Fruit fly (Drosophila melanogaster) whole organism, embryonic: ENCODE data around the gene CG3222.
A peak's percentile ranks its signal among the peaks of the same experiment; 100 is the strongest.

Experiments used
- Aef1 ChIP-seq: fragments of 200-800 bp; sonication (Bioruptor generic); IDR thresholded peaks from 3 replicates; pipeline ENCODE4 v1.3.6; 2022; ENCODE audit warnings: missing biosample characterization, missing genetic modification characterization
- Asciz ChIP-seq: fragments of 200-800 bp; sonication (Bioruptor generic); optimal IDR thresholded peaks from 2 replicates; lab custom pipeline; 2017; ENCODE audit warnings: missing biosample characterization, mild to moderate bottlenecking, missing genetic modification characterization, missing genetic modification reagents
- Blimp-1 ChIP-seq: fragments of 200-800 bp; sonication (Bioruptor generic); optimal IDR thresholded peaks from 3 replicates; lab custom pipeline; 2018; ENCODE audit warnings: missing biosample characterization, missing genetic modification characterization, mild to moderate bottlenecking, moderate library complexity, missing genetic modification reagents
- CG10543 ChIP-seq: fragments of 200-800 bp; sonication (Bioruptor generic); optimal IDR thresholded peaks from 3 replicates; lab custom pipeline; 2017; ENCODE audit warnings: missing biosample characterization, mild to moderate bottlenecking, missing genetic modification characterization, moderate library complexity
- CG10565 ChIP-seq: fragments of 200-800 bp; sonication (Bioruptor generic); optimal IDR thresholded peaks from 3 replicates; lab custom pipeline; 2016; ENCODE audit warnings: missing biosample characterization, mild to moderate bottlenecking, missing genetic modification characterization
- CG12155 ChIP-seq: fragments of 200-800 bp; sonication (Bioruptor generic); optimal IDR thresholded peaks from 3 replicates; lab custom pipeline; 2016; ENCODE audit warnings: missing biosample characterization, missing genetic modification characterization
- CG12391 ChIP-seq: fragments of 200-800 bp; sonication (Bioruptor generic); optimal IDR thresholded peaks from 3 replicates; lab custom pipeline; 2018; ENCODE audit warnings: missing biosample characterization, mild to moderate bottlenecking, missing genetic modification characterization, moderate library complexity
- CG18599 ChIP-seq: fragments of 200-800 bp; sonication (Bioruptor generic); optimal IDR thresholded peaks from 3 replicates; lab custom pipeline; 2017; ENCODE audit warnings: missing biosample characterization, missing genetic modification characterization, mild to moderate bottlenecking, moderate library complexity, missing genetic modification reagents
- CG2678 ChIP-seq: fragments of 200-800 bp; sonication (Bioruptor generic); optimal IDR thresholded peaks from 3 replicates; lab custom pipeline; 2019; ENCODE audit warnings: missing biosample characterization, mild to moderate bottlenecking, missing genetic modification characterization, moderate library complexity
- CG3163 ChIP-seq: fragments of 200-800 bp; sonication (Bioruptor generic); optimal IDR thresholded peaks from 3 replicates; lab custom pipeline; 2016; ENCODE audit warnings: missing biosample characterization, missing genetic modification characterization
- CG7556 ChIP-seq: fragments of 200-800 bp; sonication (Bioruptor generic); optimal IDR thresholded peaks from 2 replicates; lab custom pipeline; 2017; ENCODE audit warnings: missing biosample characterization, mild to moderate bottlenecking, missing genetic modification characterization
- CG7839 ChIP-seq: fragments of 200-800 bp; sonication (Bioruptor generic); optimal IDR thresholded peaks from 3 replicates; lab custom pipeline; 2018; ENCODE audit warnings: missing biosample characterization, mild to moderate bottlenecking, missing genetic modification characterization, moderate library complexity
- D19B ChIP-seq: fragments of 200-800 bp; sonication (Bioruptor generic); optimal IDR thresholded peaks from 2 replicates; lab custom pipeline; 2017; ENCODE audit warnings: missing biosample characterization, mild to moderate bottlenecking, missing genetic modification characterization
- Dad ChIP-seq: fragments of 200-800 bp; sonication (Bioruptor generic); optimal IDR thresholded peaks from 3 replicates; lab custom pipeline; 2016; ENCODE audit warnings: missing biosample characterization, missing genetic modification characterization
- Dip2 ChIP-seq: fragments of 200-800 bp; sonication (Bioruptor generic); IDR thresholded peaks from 2 replicates; pipeline ENCODE4 v1.3.6; 2022; ENCODE audit warnings: missing biosample characterization, missing genetic modification characterization
- Drgx ChIP-seq: fragments of 200-800 bp; sonication (Bioruptor generic); IDR thresholded peaks from 2 replicates; pipeline ENCODE4 v1.3.6; 2022; ENCODE audit warnings: missing biosample characterization, missing genetic modification characterization
- GATAe ChIP-seq: fragments of 200-800 bp; sonication (Bioruptor generic); conservative IDR thresholded peaks from 2 replicates; pipeline ENCODE4 v1.3.6; 2022; ENCODE audit warnings: missing biosample characterization, missing genetic modification characterization
- HmgZ ChIP-seq: fragments of 200-800 bp; sonication (Bioruptor generic); optimal IDR thresholded peaks from 2 replicates; lab custom pipeline; 2018; ENCODE audit warnings: missing biosample characterization, mild to moderate bottlenecking, missing genetic modification characterization
- Hr78 ChIP-seq, 2 experiments: fragments of 200-800 bp in 1 of 2; fragments of >200 bp in 1 of 2; sonication (Bioruptor generic) in 1 of 2; optimal IDR thresholded peaks; 2 replicates each; lab custom pipeline; 2017 to 2019; ENCODE audit warnings: missing biosample characterization in 2 of 2, missing genetic modification characterization in 2 of 2, mild to moderate bottlenecking in 1 of 2, moderate library complexity in 1 of 2
- Jarid2 ChIP-seq: fragments of 200-800 bp; sonication (Bioruptor generic); optimal IDR thresholded peaks from 3 replicates; lab custom pipeline; 2017; ENCODE audit warnings: mild to moderate bottlenecking, missing biosample characterization, missing genetic modification reagents, missing genetic modification characterization
- Kr ChIP-seq: fragments of 200-800 bp; sonication (Bioruptor generic); optimal IDR thresholded peaks from 2 replicates; lab custom pipeline; 2017; ENCODE audit warnings: missing biosample characterization, mild to moderate bottlenecking, missing genetic modification characterization
- Meics ChIP-seq: fragments of 200-800 bp; sonication (Bioruptor generic); optimal IDR thresholded peaks from 2 replicates; lab custom pipeline; 2017; ENCODE audit warnings: missing biosample characterization, mild to moderate bottlenecking, missing genetic modification characterization
- Myb ChIP-seq: fragments of 200-800 bp; sonication (Bioruptor generic); optimal IDR thresholded peaks from 2 replicates; lab custom pipeline; 2016; ENCODE audit warnings: missing biosample characterization, missing genetic modification characterization
- Nf-YB ChIP-seq: fragments of 200-800 bp; sonication (Bioruptor generic); optimal IDR thresholded peaks from 3 replicates; lab custom pipeline; 2019; ENCODE audit warnings: missing biosample characterization, mild to moderate bottlenecking, missing genetic modification characterization, moderate library complexity
- PHDP ChIP-seq: fragments of 200-800 bp; sonication (Bioruptor generic); optimal IDR thresholded peaks from 3 replicates; lab custom pipeline; 2018; ENCODE audit warnings: missing biosample characterization, mild to moderate bottlenecking, missing genetic modification characterization, moderate library complexity
- Sry-δ ChIP-seq: fragments of 200-800 bp; sonication (Bioruptor generic); optimal IDR thresholded peaks from 2 replicates; lab custom pipeline; 2016; ENCODE audit warnings: missing biosample characterization, missing genetic modification characterization
- abd-A ChIP-seq: fragments of 200-800 bp; sonication (Bioruptor generic); optimal IDR thresholded peaks from 3 replicates; lab custom pipeline; 2019; ENCODE audit warnings: missing biosample characterization, mild to moderate bottlenecking, missing genetic modification characterization, moderate library complexity
- corto ChIP-seq: fragments of 200-800 bp; sonication (Bioruptor generic); optimal IDR thresholded peaks from 2 replicates; lab custom pipeline; 2016; ENCODE audit warnings: missing biosample characterization, mild to moderate bottlenecking, missing genetic modification characterization, moderate library complexity
- dysf ChIP-seq: fragments of 200-800 bp; sonication (Bioruptor generic); IDR thresholded peaks from 3 replicates; pipeline ENCODE4 v1.3.6; 2022; ENCODE audit warnings: missing biosample characterization, missing genetic modification characterization
- eyg ChIP-seq: fragments of 200-800 bp; sonication (Bioruptor generic); optimal IDR thresholded peaks from 3 replicates; lab custom pipeline; 2016; ENCODE audit warnings: missing biosample characterization, missing genetic modification characterization
- gro ChIP-seq: fragments of 200-800 bp; sonication (Bioruptor generic); optimal IDR thresholded peaks from 2 replicates; lab custom pipeline; 2016; ENCODE audit warnings: missing biosample characterization, missing genetic modification characterization
- ham ChIP-seq: fragments of 200-800 bp; sonication (Bioruptor generic); IDR thresholded peaks from 2 replicates; pipeline ENCODE4 v1.3.6; 2022; ENCODE audit warnings: missing biosample characterization, missing genetic modification characterization
- kah ChIP-seq: fragments of 200-800 bp; sonication (Bioruptor generic); optimal IDR thresholded peaks from 2 replicates; lab custom pipeline; 2018; ENCODE audit warnings: missing biosample characterization, mild to moderate bottlenecking, missing genetic modification characterization
- klu ChIP-seq: fragments of 200-800 bp; sonication (Bioruptor generic); IDR thresholded peaks from 2 replicates; pipeline ENCODE4 v1.3.6; 2022; ENCODE audit warnings: missing biosample characterization, missing genetic modification characterization
- kni ChIP-seq: fragments of 200-800 bp; sonication (Bioruptor generic); optimal IDR thresholded peaks from 3 replicates; lab custom pipeline; 2017; ENCODE audit warnings: mild to moderate bottlenecking, missing biosample characterization, missing genetic modification reagents, missing genetic modification characterization
- sc ChIP-seq, 3 experiments: fragments of >200 bp in 2 of 3; fragments of 200-800 bp in 1 of 3; sonication (Bioruptor generic) in 1 of 3; optimal IDR thresholded peaks; 2 replicates in 2 of 3; 3 replicates in 1 of 3; lab custom pipeline; 2017; ENCODE audit warnings: mild to moderate bottlenecking in 1 of 3, missing biosample characterization in 1 of 3, missing genetic modification characterization in 1 of 3, missing genetic modification reagents in 1 of 3
- sd ChIP-seq: fragments of 200-800 bp; sonication (Bioruptor generic); optimal IDR thresholded peaks from 3 replicates; lab custom pipeline; 2018; ENCODE audit warnings: missing biosample characterization, mild to moderate bottlenecking, missing genetic modification characterization, moderate library complexity
- sens ChIP-seq: fragments of 200-800 bp; sonication (Bioruptor generic); peaks from one replicate; lab custom pipeline; 2016; ENCODE audit warnings: missing biosample characterization, missing genetic modification characterization
- sna ChIP-seq: fragments of 200-800 bp; sonication (Bioruptor generic); IDR thresholded peaks from 2 replicates; pipeline ENCODE4 v1.3.6; 2022; ENCODE audit warnings: missing biosample characterization, missing genetic modification characterization; ENCODE audit not compliant: partially characterized antibody
- sqz ChIP-seq: fragments of 200-800 bp; sonication (Bioruptor generic); optimal IDR thresholded peaks from 3 replicates; lab custom pipeline; 2018; ENCODE audit warnings: missing biosample characterization, mild to moderate bottlenecking, missing genetic modification characterization
- ssp ChIP-seq: fragments of 200-800 bp; sonication (Bioruptor generic); IDR thresholded peaks from 2 replicates; pipeline ENCODE4 v1.3.6; 2022; ENCODE audit warnings: missing biosample characterization, missing genetic modification characterization
- stwl ChIP-seq: fragments of 200-800 bp; sonication (Bioruptor generic); optimal IDR thresholded peaks from 3 replicates; lab custom pipeline; 2018; ENCODE audit warnings: missing biosample characterization, mild to moderate bottlenecking, missing genetic modification characterization, moderate library complexity
- toy ChIP-seq: fragments of 200-800 bp; sonication (Bioruptor generic); IDR thresholded peaks from 2 replicates; pipeline ENCODE4 v1.3.6; 2022; ENCODE audit warnings: missing biosample characterization, missing genetic modification characterization
- unc-4 ChIP-seq: fragments of 200-800 bp; sonication (Bioruptor generic); IDR thresholded peaks from 2 replicates; pipeline ENCODE4 v1.3.6; 2022; ENCODE audit warnings: missing biosample characterization, missing genetic modification characterization; ENCODE audit not compliant: partially characterized antibody
- vfl ChIP-seq: fragments of 200-800 bp; sonication (Bioruptor generic); optimal IDR thresholded peaks from 2 replicates; lab custom pipeline; 2016; ENCODE audit warnings: missing biosample characterization, missing genetic modification characterization

CG3222 gene

dm6 chr3L:9567748-9568147 is 31.0 kb upstream of the CG3222 start (continued):
- no peak for TF ChIP-seq Dip2 (GFP tag; lab: Robert Waterston, UW)
- peak; percentile 43 for TF ChIP-seq CG10543 (GFP tag; lab: Kevin White, UChicago)
- 0 out of 3 replicates have a peak, but pooled peaks have one; percentile 8 for TF ChIP-seq dysf (GFP tag; lab: Robert Waterston, UW)
- TF ChIP-seq gro (GFP tag; lab: Kevin White, UChicago): peak; percentile 6
- peak; percentile 71 for TF ChIP-seq abd-A (tag; lab: Kevin White, UChicago)
- peak; percentile 8 for TF ChIP-seq PHDP (tag; lab: Kevin White, UChicago)
- TF ChIP-seq CG18599 (GFP tag; lab: Kevin White, UChicago): peak; percentile 3
- peak; percentile 33 for TF ChIP-seq Asciz (GFP tag; lab: Kevin White, UChicago)
- TF ChIP-seq CG2678 (tag; lab: Kevin White, UChicago): peak; percentile 9
- no peak for TF ChIP-seq corto (GFP tag; lab: Kevin White, UChicago)
- TF ChIP-seq kah (GFP tag; lab: Kevin White, UChicago): no peak
- no peak for TF ChIP-seq CG3163 (GFP tag; lab: Kevin White, UChicago)
- TF ChIP-seq, all 482 proteins: peak for 19

DNA sequence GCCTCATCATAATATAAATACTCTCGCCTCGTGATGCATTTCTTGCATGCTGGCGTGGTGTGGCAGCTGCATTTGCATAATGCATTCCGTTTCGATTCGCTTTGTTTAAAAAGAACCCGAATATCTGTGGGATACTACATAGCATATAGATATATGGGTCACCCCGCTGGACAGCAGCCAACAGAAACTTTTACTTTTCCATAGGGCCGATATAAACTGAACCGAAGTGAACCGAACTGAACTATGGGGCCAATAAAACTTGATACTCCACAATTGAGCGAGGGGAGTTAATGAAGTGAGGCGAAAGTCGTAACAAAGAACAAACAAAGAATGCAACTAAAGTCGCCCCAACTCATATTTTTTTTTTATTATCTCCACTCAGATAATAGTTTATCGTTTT is 29.6 kb upstream of the CG3222 start:
- TF ChIP-seq Myb (GFP tag; lab: Kevin White, UChicago) (no peak), CG7556 (GFP tag; lab: Kevin White, UChicago) (no peak), Nf-YB (GFP tag; lab: Kevin White, UChicago) (no peak), toy (no peak), kni (GFP tag; lab: Kevin White, UChicago) (no peak), Meics (GFP tag; lab: Kevin White, UChicago) (no peak), Jarid2 (GFP tag; lab: Kevin White, UChicago) (no peak), vfl (GFP tag; lab: Kevin White, UChicago) (no peak), Drgx (no peak), Aef1 (GFP tag; lab: Robert Waterston, UW) (no peak), sqz (GFP tag; lab: Kevin White, UChicago) (peak; percentile 15), stwl (tag; lab: Kevin White, UChicago) (no peak), CG12155 (GFP tag; lab: Kevin White, UChicago) (no peak), Hr78 (GFP tag; optimal IDR thresholded peaks at IDR 0.05; lab: Kevin White, UChicago) (peak in 1 of 2 experiments; percentile 30), sens (no peak), CG10543 (GFP tag; lab: Kevin White, UChicago) (no peak), sna (no peak), klu (GFP tag; lab: Robert Waterston, UW) (no peak), ssp (no peak), HmgZ (no peak), GATAe (GFP tag; lab: Robert Waterston, UW) (no peak), sd (tag; lab: Kevin White, UChicago) (peak; percentile 41), Kr (GFP tag; lab: Kevin White, UChicago) (no peak), CG7839 (no peak), unc-4 (GFP tag; lab: Robert Waterston, UW) (no peak), CG12391 (tag; lab: Kevin White, UChicago) (no peak), D19B (GFP tag; lab: Kevin White, UChicago) (no peak), CG10565 (GFP tag; lab: Kevin White, UChicago) (no peak), Sry-δ (GFP tag; lab: Kevin White, UChicago) (no peak), Blimp-1 (GFP tag; lab: Kevin White, UChicago) (peak; percentile 94), ham (GFP tag; lab: Robert Waterston, UW) (no peak), gro (GFP tag; lab: Kevin White, UChicago) (no peak), sc (optimal IDR thresholded peaks at IDR 0.05; lab: Kevin White, UChicago) (no peak), sc (GFP tag; optimal IDR thresholded peaks at IDR 0.05; lab: Kevin White, UChicago) (no peak), eyg (GFP tag; lab: Kevin White, UChicago) (no peak), Dad (GFP tag; lab: Kevin White, UChicago) (no peak)
